Worm (Caenorhabditis elegans) whole organism, L3 larva: ENCODE measurements around the gene rack-1.

Experiments used
- aly-2 ChIP-seq: fragments of 150-350 bp; optimal IDR thresholded peaks from 2 replicates; lab custom pipeline; 2014; ENCODE audit warnings: missing biosample characterization, missing genetic modification characterization
- ceh-16 ChIP-seq: sonication (generic microtip); optimal IDR thresholded peaks from 2 replicates; lab custom pipeline; 2017; ENCODE audit warnings: missing biosample characterization, missing genetic modification characterization
- ceh-82 ChIP-seq: fragments of 150-350 bp; optimal IDR thresholded peaks from 2 replicates; lab custom pipeline; 2014; ENCODE audit warnings: missing biosample characterization, missing genetic modification characterization
- ceh-9 ChIP-seq: sonication (generic microtip); optimal IDR thresholded peaks from 2 replicates; lab custom pipeline; 2018; ENCODE audit warnings: missing biosample characterization, missing genetic modification characterization
- egl-27 ChIP-seq: sonication (generic microtip); optimal IDR thresholded peaks from 4 replicates; lab custom pipeline; 2017; ENCODE audit warnings: missing biosample characterization, missing genetic modification reagents, missing genetic modification characterization
- elt-1 ChIP-seq: fragments of 150-350 bp; optimal IDR thresholded peaks from 2 replicates; lab custom pipeline; 2014; ENCODE audit warnings: missing biosample characterization, missing genetic modification characterization
- elt-2 ChIP-seq: sonication (generic microtip); optimal IDR thresholded peaks from 2 replicates; lab custom pipeline; 2016; ENCODE audit warnings: missing genetic modification reagents, mild to moderate bottlenecking, missing genetic modification characterization, missing compliant biosample characterization
- fos-1 ChIP-seq: fragments of 150-350 bp; optimal IDR thresholded peaks from 2 replicates; lab custom pipeline; 2014; ENCODE audit warnings: missing biosample characterization, missing genetic modification characterization
- lsy-12 ChIP-seq: sonication (generic microtip); optimal IDR thresholded peaks from 2 replicates; lab custom pipeline; 2016; ENCODE audit warnings: mild to moderate bottlenecking, missing genetic modification characterization, missing compliant biosample characterization
- nhr-237 ChIP-seq: fragments of 150-350 bp; optimal IDR thresholded peaks from 2 replicates; lab custom pipeline; 2014; ENCODE audit warnings: missing biosample characterization, missing genetic modification characterization
- nhr-67 ChIP-seq: fragments of 150-350 bp; optimal IDR thresholded peaks from 2 replicates; lab custom pipeline; 2014; ENCODE audit warnings: missing biosample characterization, missing genetic modification characterization
- snpc-4 ChIP-seq: fragments of 150-350 bp; optimal IDR thresholded peaks from 2 replicates; lab custom pipeline; 2014; ENCODE audit warnings: missing biosample characterization, missing genetic modification characterization

DNA sequence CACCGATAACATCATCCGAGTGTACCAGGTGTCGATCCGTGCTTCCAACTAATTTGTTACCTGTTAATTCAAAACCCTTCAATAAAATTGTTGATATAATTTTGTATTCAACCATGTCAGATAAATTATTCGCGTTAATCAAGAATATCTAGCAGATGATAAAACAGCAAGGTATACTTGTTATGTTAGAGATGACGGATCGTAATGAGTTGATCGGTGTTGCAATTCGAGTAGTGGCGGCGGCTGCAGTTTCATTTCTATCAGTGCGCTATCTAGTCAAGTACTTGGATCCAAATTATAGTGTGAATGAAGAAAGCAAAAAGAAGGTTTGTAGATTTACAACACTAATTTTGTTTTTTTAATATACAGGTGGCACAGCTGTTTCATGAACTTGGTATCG lies 1.3 kb downstream of the rack-1 start, which contains the start of gene mspn-1:
- TF ChIP-seq snpc-4 (tag; lab: Kevin White, UChicago) (no peak), ceh-9 (tag; lab: Kevin White, UChicago) (no peak), elt-2 (no peak), fos-1 (tag; lab: Kevin White, UChicago) (no peak), lsy-12 (tag; lab: Kevin White, UChicago) (no peak), elt-1 (tag; lab: Kevin White, UChicago) (no peak), aly-2 (no peak), nhr-67 (no peak), nhr-237 (tag; lab: Kevin White, UChicago) (no peak), ceh-82 (tag; lab: Kevin White, UChicago) (no peak), ceh-16 (tag; lab: Kevin White, UChicago) (no peak), egl-27 (no peak)
